Fruit fly (Drosophila melanogaster) whole organism, embryonic: ENCODE results near the gene Cngl.

Source experiments
- ATbp ChIP-seq: fragments of 200-800 bp; sonication (Bioruptor generic); optimal IDR thresholded peaks from 2 replicates; lab custom pipeline; 2017; ENCODE audit warnings: missing biosample characterization, mild to moderate bottlenecking, missing genetic modification characterization, missing genetic modification reagents
- Antp ChIP-seq: fragments of 200-800 bp; sonication (Bioruptor generic); optimal IDR thresholded peaks from 3 replicates; lab custom pipeline; 2016; ENCODE audit warnings: missing biosample characterization, missing genetic modification characterization
- CG12236 ChIP-seq: fragments of 200-800 bp; sonication (Bioruptor generic); optimal IDR thresholded peaks from 2 replicates; lab custom pipeline; 2016; ENCODE audit warnings: missing biosample characterization, missing genetic modification characterization
- CG12391 ChIP-seq: fragments of 200-800 bp; sonication (Bioruptor generic); optimal IDR thresholded peaks from 3 replicates; lab custom pipeline; 2018; ENCODE audit warnings: missing biosample characterization, mild to moderate bottlenecking, missing genetic modification characterization, moderate library complexity
- CG14014 ChIP-seq: fragments of 200-800 bp; sonication (Bioruptor generic); IDR thresholded peaks from 2 replicates; pipeline ENCODE4 v1.3.6; 2022; ENCODE audit warnings: missing biosample characterization, missing genetic modification characterization
- CG15696 ChIP-seq: fragments of 200-800 bp; sonication (Bioruptor generic); optimal IDR thresholded peaks from 2 replicates; lab custom pipeline; 2019; ENCODE audit warnings: missing biosample characterization, mild to moderate bottlenecking, missing genetic modification characterization, moderate library complexity
- CG1647 ChIP-seq: fragments of 200-800 bp; sonication (Bioruptor generic); optimal IDR thresholded peaks from 3 replicates; lab custom pipeline; 2016; ENCODE audit warnings: missing biosample characterization, missing genetic modification characterization
- CG17612 ChIP-seq: fragments of 200-800 bp; sonication (Bioruptor generic); IDR thresholded peaks from 2 replicates; pipeline ENCODE4 v1.3.6; 2022; ENCODE audit warnings: missing biosample characterization, missing genetic modification characterization
- CG17912 ChIP-seq: fragments of 200-800 bp; sonication (Bioruptor generic); optimal IDR thresholded peaks from 2 replicates; lab custom pipeline; 2018; ENCODE audit warnings: missing biosample characterization, mild to moderate bottlenecking, missing genetic modification characterization
- CG18011 ChIP-seq: fragments of 200-800 bp; sonication (Bioruptor generic); optimal IDR thresholded peaks from 2 replicates; lab custom pipeline; 2017; ENCODE audit warnings: missing biosample characterization, missing genetic modification characterization, mild to moderate bottlenecking, moderate library complexity, missing genotype
- CG18619 ChIP-seq: fragments of 200-800 bp; sonication (Bioruptor generic); optimal IDR thresholded peaks from 3 replicates; lab custom pipeline; 2017; ENCODE audit warnings: missing biosample characterization, mild to moderate bottlenecking, missing genetic modification characterization
- CG2202 ChIP-seq: fragments of 200-800 bp; sonication (Bioruptor generic); optimal IDR thresholded peaks from 2 replicates; lab custom pipeline; 2018; ENCODE audit warnings: missing biosample characterization, mild to moderate bottlenecking, missing genetic modification characterization
- CG2678 ChIP-seq: fragments of 200-800 bp; sonication (Bioruptor generic); optimal IDR thresholded peaks from 3 replicates; lab custom pipeline; 2019; ENCODE audit warnings: missing biosample characterization, mild to moderate bottlenecking, missing genetic modification characterization, moderate library complexity
- CG2875 ChIP-seq: fragments of 200-800 bp; sonication (Bioruptor generic); optimal IDR thresholded peaks from 2 replicates; lab custom pipeline; 2017; ENCODE audit warnings: missing biosample characterization, mild to moderate bottlenecking, missing genetic modification characterization, missing genetic modification reagents
- CG32767 ChIP-seq: fragments of 200-800 bp; sonication (Bioruptor generic); IDR thresholded peaks from 2 replicates; pipeline ENCODE4 v1.3.6; 2022; ENCODE audit warnings: missing biosample characterization, missing genetic modification characterization
- CG3726 ChIP-seq: fragments of 200-800 bp; sonication (Bioruptor generic); IDR thresholded peaks from 3 replicates; pipeline ENCODE4, ENCODE4 v1.3.6; 2022; ENCODE audit warnings: missing biosample characterization, missing genetic modification characterization
- CG7372 ChIP-seq: fragments of 200-800 bp; sonication (Bioruptor generic); IDR thresholded peaks from 2 replicates; pipeline ENCODE4 v1.3.6; 2022; ENCODE audit warnings: missing biosample characterization, missing genetic modification characterization
- CG7556 ChIP-seq: fragments of 200-800 bp; sonication (Bioruptor generic); optimal IDR thresholded peaks from 2 replicates; lab custom pipeline; 2017; ENCODE audit warnings: missing biosample characterization, mild to moderate bottlenecking, missing genetic modification characterization
- CG9437 ChIP-seq: fragments of 200-800 bp; sonication (Bioruptor generic); optimal IDR thresholded peaks from 2 replicates; lab custom pipeline; 2018; ENCODE audit warnings: missing biosample characterization, mild to moderate bottlenecking, missing genetic modification characterization
- CG9609 ChIP-seq: fragments of 200-800 bp; sonication (Bioruptor generic); optimal IDR thresholded peaks from 3 replicates; lab custom pipeline; 2016; ENCODE audit warnings: missing biosample characterization, missing genetic modification characterization
- CG9727 ChIP-seq: fragments of 200-800 bp; sonication (Bioruptor generic); optimal IDR thresholded peaks from 3 replicates; lab custom pipeline; 2017; ENCODE audit warnings: missing biosample characterization, mild to moderate bottlenecking, missing genetic modification characterization
- CG9817 ChIP-seq: fragments of 200-800 bp; sonication (Bioruptor generic); optimal IDR thresholded peaks from 2 replicates; lab custom pipeline; 2018; ENCODE audit warnings: missing biosample characterization, mild to moderate bottlenecking, missing genetic modification characterization, moderate library complexity
- D19A ChIP-seq: fragments of 200-800 bp; optimal IDR thresholded peaks from 3 replicates; lab custom pipeline; 2019; ENCODE audit warnings: missing biosample characterization, mild to moderate bottlenecking, missing genetic modification characterization, moderate library complexity
- Dfd ChIP-seq, 2 experiments: fragments of >200 bp; optimal IDR thresholded peaks; 2 replicates each; lab custom pipeline; 2017; ENCODE audit warnings: missing biosample characterization in 2 of 2, missing genetic modification characterization in 2 of 2
- E2f1 ChIP-seq: fragments of 200-800 bp; sonication (Bioruptor generic); IDR thresholded peaks from 2 replicates; pipeline ENCODE4 v1.3.6; 2022; ENCODE audit warnings: missing biosample characterization, missing genetic modification characterization
- H15 ChIP-seq: fragments of 200-800 bp; sonication (Bioruptor generic); IDR thresholded peaks from 3 replicates; pipeline ENCODE4 v1.3.6; 2022; ENCODE audit warnings: missing biosample characterization, missing genetic modification characterization
- HLH4C ChIP-seq: fragments of 200-800 bp; sonication (Bioruptor generic); IDR thresholded peaks from 3 replicates; pipeline ENCODE4 v1.3.6; 2022; ENCODE audit warnings: missing biosample characterization, missing genetic modification characterization; ENCODE audit not compliant: partially characterized antibody
- Hmr ChIP-seq: fragments of 200-800 bp; sonication (Bioruptor generic); optimal IDR thresholded peaks from 3 replicates; lab custom pipeline; 2017; ENCODE audit warnings: mild to moderate bottlenecking, missing biosample characterization, missing genetic modification reagents, missing genetic modification characterization
- Hmx ChIP-seq: fragments of 200-800 bp; sonication (Bioruptor generic); optimal IDR thresholded peaks from 2 replicates; lab custom pipeline; 2016; ENCODE audit warnings: missing biosample characterization, missing genetic modification characterization
- Hsf ChIP-seq: fragments of 200-800 bp; sonication (Bioruptor generic); optimal IDR thresholded peaks from 3 replicates; lab custom pipeline; 2016; ENCODE audit warnings: missing biosample characterization, missing genetic modification characterization
- Lhr ChIP-seq: fragments of 200-800 bp; sonication (Bioruptor generic); optimal IDR thresholded peaks from 3 replicates; lab custom pipeline; 2017; ENCODE audit warnings: mild to moderate bottlenecking, missing biosample characterization, missing genetic modification reagents, missing genetic modification characterization
- MTF-1 ChIP-seq: fragments of 200-800 bp; sonication (Bioruptor generic); optimal IDR thresholded peaks from 2 replicates; lab custom pipeline; 2018; ENCODE audit warnings: missing biosample characterization, mild to moderate bottlenecking, missing genetic modification characterization, borderline replicate concordance
- NFAT ChIP-seq: fragments of 200-800 bp; sonication (Bioruptor generic); IDR thresholded peaks from 2 replicates; pipeline ENCODE4 v1.3.6; 2022; ENCODE audit warnings: missing biosample characterization, missing genetic modification characterization
- Nf-YA ChIP-seq: fragments of 200-800 bp; sonication (Bioruptor generic); IDR thresholded peaks from 2 replicates; pipeline ENCODE4 v1.3.6; 2022; ENCODE audit warnings: missing biosample characterization, missing genetic modification characterization
- Poxn ChIP-seq: fragments of 200-800 bp; sonication (Bioruptor generic); IDR thresholded peaks from 2 replicates; pipeline ENCODE4 v1.3.6; 2022; ENCODE audit warnings: missing biosample characterization, missing genetic modification characterization
- Rfx ChIP-seq: fragments of 200-800 bp; sonication (Bioruptor generic); IDR thresholded peaks from 2 replicates; pipeline ENCODE4 v1.3.6; 2022; ENCODE audit warnings: missing biosample characterization, missing genetic modification characterization
- Spps ChIP-seq: fragments of 200-800 bp; sonication (Bioruptor generic); optimal IDR thresholded peaks from 2 replicates; lab custom pipeline; 2018; ENCODE audit warnings: missing biosample characterization, mild to moderate bottlenecking, missing genetic modification characterization
- TFAM ChIP-seq: fragments of 200-800 bp; sonication (Bioruptor generic); optimal IDR thresholded peaks from 2 replicates; lab custom pipeline; 2017; ENCODE audit warnings: missing biosample characterization, missing genetic modification characterization, inconsistent platforms
- Xbp1 ChIP-seq: fragments of 200-800 bp; sonication (Bioruptor generic); optimal IDR thresholded peaks from 3 replicates; lab custom pipeline; 2016; ENCODE audit warnings: missing biosample characterization, mild to moderate bottlenecking, missing genetic modification characterization
- YL-1 ChIP-seq: fragments of 200-800 bp; sonication (Bioruptor generic); optimal IDR thresholded peaks from 3 replicates; lab custom pipeline; 2017; ENCODE audit warnings: missing biosample characterization, mild to moderate bottlenecking, missing genetic modification characterization
- abd-A ChIP-seq: fragments of 200-800 bp; sonication (Bioruptor generic); optimal IDR thresholded peaks from 3 replicates; lab custom pipeline; 2019; ENCODE audit warnings: missing biosample characterization, mild to moderate bottlenecking, missing genetic modification characterization, moderate library complexity
- gt ChIP-seq: fragments of 200-800 bp; sonication (Bioruptor generic); IDR thresholded peaks from 2 replicates; pipeline ENCODE4 v1.3.6; 2022; ENCODE audit warnings: missing biosample characterization, missing genetic modification characterization
- her ChIP-seq: fragments of 200-800 bp; sonication (Bioruptor generic); optimal IDR thresholded peaks from 2 replicates; lab custom pipeline; 2016; ENCODE audit warnings: missing biosample characterization, missing genetic modification characterization
- mam ChIP-seq: fragments of 200-800 bp; sonication (Bioruptor generic); optimal IDR thresholded peaks from 3 replicates; lab custom pipeline; 2016; ENCODE audit warnings: missing biosample characterization, missing genetic modification characterization
- nmo ChIP-seq: fragments of 200-800 bp; sonication (Bioruptor generic); optimal IDR thresholded peaks from 2 replicates; lab custom pipeline; 2018; ENCODE audit warnings: missing biosample characterization, mild to moderate bottlenecking, missing genetic modification characterization, moderate library complexity
- ro ChIP-seq: fragments of 200-800 bp; sonication (Bioruptor generic); IDR thresholded peaks from 2 replicates; pipeline ENCODE4 v1.3.6; 2022; ENCODE audit warnings: missing biosample characterization, missing genetic modification characterization
- run ChIP-seq: fragments of 200-800 bp; sonication (Bioruptor generic); optimal IDR thresholded peaks from 3 replicates; lab custom pipeline; 2018; ENCODE audit warnings: missing biosample characterization, mild to moderate bottlenecking, missing genetic modification characterization
- sens-2 ChIP-seq: fragments of 200-800 bp; sonication (Bioruptor generic); IDR thresholded peaks from 2 replicates; pipeline ENCODE4 v1.3.6; 2022; ENCODE audit warnings: missing biosample characterization, missing genetic modification characterization
- shn ChIP-seq: fragments of 200-800 bp; sonication (Bioruptor generic); optimal IDR thresholded peaks from 3 replicates; lab custom pipeline; 2016; ENCODE audit warnings: missing biosample characterization, missing genetic modification characterization
- sima ChIP-seq: fragments of 200-800 bp; sonication (Bioruptor generic); optimal IDR thresholded peaks from 2 replicates; lab custom pipeline; 2016; ENCODE audit warnings: missing biosample characterization, missing genetic modification characterization
- slou ChIP-seq: fragments of 200-800 bp; sonication (Bioruptor generic); optimal IDR thresholded peaks from 3 replicates; lab custom pipeline; 2016; ENCODE audit warnings: missing biosample characterization, missing genetic modification characterization
- stwl ChIP-seq: fragments of 200-800 bp; sonication (Bioruptor generic); optimal IDR thresholded peaks from 3 replicates; lab custom pipeline; 2018; ENCODE audit warnings: missing biosample characterization, mild to moderate bottlenecking, missing genetic modification characterization, moderate library complexity

The Cngl gene

DNA sequence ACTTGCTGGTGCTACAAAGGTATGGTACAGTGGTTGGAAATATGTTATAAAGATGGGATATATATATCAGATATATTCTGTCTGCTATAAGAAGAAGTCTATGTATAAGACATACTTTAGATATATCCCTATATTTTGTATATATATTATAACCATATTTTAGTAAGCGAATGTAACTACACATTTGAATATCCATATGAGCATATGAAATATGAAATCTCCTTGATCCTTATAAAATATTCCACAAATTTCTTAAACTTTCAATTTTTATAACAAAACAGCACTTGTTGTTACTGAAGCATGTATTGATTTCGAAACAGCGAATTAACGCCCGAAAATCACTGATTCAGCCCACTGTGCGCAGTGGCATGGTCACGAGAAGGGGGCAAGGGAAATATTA, 76.6 kb downstream of the Cngl start (continued):
- TF ChIP-seq shn (GFP tag; lab: Kevin White, UChicago) (no peak), slou (GFP tag; lab: Kevin White, UChicago) (no peak), CG18619 (no peak), Poxn (GFP tag; lab: Robert Waterston, UW) (no peak), Hmr (GFP tag; lab: Kevin White, UChicago) (no peak), CG7556 (peak; percentile 53), YL-1 (GFP tag; lab: Kevin White, UChicago) (no peak), CG32767 (GFP tag; lab: Robert Waterston, UW) (no peak), Rfx (GFP tag; lab: Robert Waterston, UW) (no peak), CG1647 (no peak), her (no peak), CG2202 (tag; lab: Kevin White, UChicago) (no peak), sens-2 (GFP tag; lab: Robert Waterston, UW) (no peak), CG7372 (no peak), CG18011 (GFP tag; lab: Kevin White, UChicago) (no peak), stwl (tag; lab: Kevin White, UChicago) (no peak), H15 (no peak), CG3726 (no peak), CG12236 (GFP tag; lab: Kevin White, UChicago) (no peak), E2f1 (GFP tag; lab: Robert Waterston, UW) (no peak), gt (GFP tag; lab: Robert Waterston, UW) (no peak), CG17912 (GFP tag; lab: Kevin White, UChicago) (no peak), CG14014 (no peak), TFAM (GFP tag; lab: Kevin White, UChicago) (no peak), Lhr (GFP tag; lab: Kevin White, UChicago) (no peak), abd-A (no peak), NFAT (no peak), CG9609 (GFP tag; lab: Kevin White, UChicago) (no peak), CG2875 (no peak), Hmx (no peak), Hsf (no peak), CG2678 (tag; lab: Kevin White, UChicago) (peak; percentile 55), Antp (no peak), CG9727 (GFP tag; lab: Kevin White, UChicago) (no peak), CG17612 (GFP tag; lab: Robert Waterston, UW) (no peak), CG9437 (GFP tag; lab: Kevin White, UChicago) (no peak), ATbp (GFP tag; lab: Kevin White, UChicago) (peak; percentile 15), D19A (tag; lab: Kevin White, UChicago) (peak; percentile 43), Xbp1 (peak; percentile 25), mam (GFP tag; lab: Kevin White, UChicago) (no peak), sima (GFP tag; lab: Kevin White, UChicago) (no peak), CG12391 (tag; lab: Kevin White, UChicago) (peak; percentile 41), Spps (no peak), CG15696 (tag; lab: Kevin White, UChicago) (no peak), Dfd (GFP tag; optimal IDR thresholded peaks at IDR 0.05; lab: Kevin White, UChicago) (no peak), nmo (GFP tag; lab: Kevin White, UChicago) (no peak), run (tag; lab: Kevin White, UChicago) (no peak), MTF-1 (GFP tag; lab: Kevin White, UChicago) (no peak), ro (GFP tag; lab: Robert Waterston, UW) (no peak), CG9817 (tag; lab: Kevin White, UChicago) (no peak), Nf-YA (GFP tag; lab: Robert Waterston, UW) (no peak), HLH4C (GFP tag; lab: Robert Waterston, UW) (no peak)
